Fruit fly (Drosophila melanogaster): ENCODE measurements around the gene CG31639.

The CG31639 gene

dm6 chr2L:6169119-6169518 is 14.2 kb upstream of the CG31639 start:
- TF ChIP-seq sv (GFP tag; optimal IDR thresholded peaks at IDR 0.05) (no peak), Dfd (GFP tag; optimal IDR thresholded peaks at IDR 0.05) (peak; percentile 86), N (GFP tag; optimal IDR thresholded peaks at IDR 0.05) (no peak)

- TF ChIP-seq Hr78 (GFP tag; optimal IDR thresholded peaks at IDR 0.05) (no peak), GATAd (GFP tag; optimal IDR thresholded peaks at IDR 0.05) (no peak), Rel (GFP tag; optimal IDR thresholded peaks at IDR 0.05) (no peak), Rel (tag; optimal IDR thresholded peaks at IDR 0.05) (no peak), dmrt93B (GFP tag; optimal IDR thresholded peaks at IDR 0.05) (peak; percentile 30), sv (GFP tag; optimal IDR thresholded peaks at IDR 0.05) (no peak), dsf (GFP tag; optimal IDR thresholded peaks at IDR 0.05; ENCODE audit: borderline replicate concordance) (no peak), CG9705 (GFP tag; optimal IDR thresholded peaks at IDR 0.05) (no peak), psq (GFP tag; optimal IDR thresholded peaks at IDR 0.05) (peak; percentile 55), h (GFP tag; optimal IDR thresholded peaks at IDR 0.05) (peak; percentile 86), HLH106 (tag; optimal IDR thresholded peaks at IDR 0.05) (peak; percentile 53), rgr (GFP tag; optimal IDR thresholded peaks at IDR 0.05) (peak; percentile 68), sage (GFP tag; optimal IDR thresholded peaks at IDR 0.05) (no peak), brk (GFP tag; optimal IDR thresholded peaks at IDR 0.05) (peak; percentile 10), Jra (GFP tag; optimal IDR thresholded peaks at IDR 0.05) (no peak), Dif (GFP tag; optimal IDR thresholded peaks at IDR 0.05; ENCODE audit: partially characterized antibody) (no peak), Abd-B (GFP tag; optimal IDR thresholded peaks at IDR 0.05) (no peak), jim (GFP tag; optimal IDR thresholded peaks at IDR 0.05) (no peak), pan (optimal IDR thresholded peaks at IDR 0.05) (no peak), woc (GFP tag; optimal IDR thresholded peaks at IDR 0.05) (peak; percentile 87), foxo (GFP tag; optimal IDR thresholded peaks at IDR 0.05) (peak in 1 of 2 experiments; percentile 73), usp (GFP tag; optimal IDR thresholded peaks at IDR 0.05) (no peak), OdsH (GFP tag; optimal IDR thresholded peaks at IDR 0.05) (peak; percentile 73), Mio (GFP tag; optimal IDR thresholded peaks at IDR 0.05) (no peak), br (GFP tag; optimal IDR thresholded peaks at IDR 0.05) (peak; percentile 77), CrebA (GFP tag; optimal IDR thresholded peaks at IDR 0.05; ENCODE audit: borderline replicate concordance) (no peak), N (GFP tag; optimal IDR thresholded peaks at IDR 0.05) (no peak), Sp1 (GFP tag; optimal IDR thresholded peaks at IDR 0.05) (peak; percentile 39), CG32264 (GFP tag; optimal IDR thresholded peaks at IDR 0.05) (peak; percentile 29), Hr83 (GFP tag; optimal IDR thresholded peaks at IDR 0.05; ENCODE audit: poor library complexity, severe bottlenecking) (no peak), ey (GFP tag; optimal IDR thresholded peaks at IDR 0.05) (peak; percentile 81), tai (GFP tag; optimal IDR thresholded peaks at IDR 0.05) (no peak), Hnf4 (GFP tag; optimal IDR thresholded peaks at IDR 0.05) (peak; percentile 49), lola (GFP tag; optimal IDR thresholded peaks at IDR 0.05) (no peak), Myc (optimal IDR thresholded peaks at IDR 0.05) (no peak), dl (GFP tag; optimal IDR thresholded peaks at IDR 0.05; ENCODE audit: insufficient read depth in 1 of 2, partially characterized antibody in 2 of 2) (no peak), Vsx2 (GFP tag; optimal IDR thresholded peaks at IDR 0.05; ENCODE audit: partially characterized antibody) (no peak), Dfd (GFP tag; optimal IDR thresholded peaks at IDR 0.05) (no peak), fru (GFP tag; optimal IDR thresholded peaks at IDR 0.05) (peak; percentile 83)
These were observed 10.7 kb upstream of the CG31639 start for dm6 chr2L:6165686-6166085.

DNA sequence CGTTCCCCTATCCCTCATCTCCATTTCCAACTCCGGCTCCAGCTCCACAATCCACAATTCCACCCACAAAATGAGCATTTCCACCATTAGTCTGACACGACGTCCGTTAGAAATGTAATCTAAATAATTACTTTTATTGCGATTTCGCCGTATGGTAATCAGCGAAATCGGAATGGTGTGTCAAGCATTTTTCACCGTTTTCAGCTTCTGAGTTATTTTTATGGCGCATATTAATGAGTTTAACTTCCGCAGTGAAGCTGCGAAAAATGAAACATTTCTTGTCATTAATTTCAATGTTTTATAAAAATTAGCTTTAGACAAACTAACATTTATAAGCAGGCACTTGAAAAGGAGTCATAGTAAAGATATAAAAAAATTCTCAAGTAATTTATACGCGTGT is 5.2 kb upstream of the CG31639 start, which contains the start of gene CG13989:
Gene CG13989, plus strand, starts transcription at position 301 of the 400 bp plus-strand sequence.
- TF ChIP-seq brk (GFP tag; optimal IDR thresholded peaks at IDR 0.05) (no peak), HLH106 (tag; optimal IDR thresholded peaks at IDR 0.05) (no peak), Dfd (GFP tag; optimal IDR thresholded peaks at IDR 0.05) (no peak), Jra (GFP tag; optimal IDR thresholded peaks at IDR 0.05) (no peak), pan (optimal IDR thresholded peaks at IDR 0.05) (no peak), dsf (GFP tag; optimal IDR thresholded peaks at IDR 0.05; ENCODE audit: borderline replicate concordance) (no peak), rgr (GFP tag; optimal IDR thresholded peaks at IDR 0.05) (no peak), dmrt93B (GFP tag; optimal IDR thresholded peaks at IDR 0.05) (no peak), Hr78 (GFP tag; optimal IDR thresholded peaks at IDR 0.05) (no peak), sv (GFP tag; optimal IDR thresholded peaks at IDR 0.05) (no peak), OdsH (GFP tag; optimal IDR thresholded peaks at IDR 0.05) (no peak)

Measured in whole organism, wandering third instar larva.